Fruit fly (Drosophila melanogaster) whole organism: ENCODE results near the gene fok.

Experiments
- pan ChIP-seq: fragments of >200 bp; optimal IDR thresholded peaks from 2 replicates; lab custom pipeline; 2017
- psq ChIP-seq: fragments of >200 bp; optimal IDR thresholded peaks from 2 replicates; lab custom pipeline; 2017
- usp ChIP-seq: fragments of >200 bp; optimal IDR thresholded peaks from 2 replicates; lab custom pipeline; 2017; ENCODE audit warnings: missing biosample characterization, missing genetic modification characterization, mixed read lengths

DNA sequence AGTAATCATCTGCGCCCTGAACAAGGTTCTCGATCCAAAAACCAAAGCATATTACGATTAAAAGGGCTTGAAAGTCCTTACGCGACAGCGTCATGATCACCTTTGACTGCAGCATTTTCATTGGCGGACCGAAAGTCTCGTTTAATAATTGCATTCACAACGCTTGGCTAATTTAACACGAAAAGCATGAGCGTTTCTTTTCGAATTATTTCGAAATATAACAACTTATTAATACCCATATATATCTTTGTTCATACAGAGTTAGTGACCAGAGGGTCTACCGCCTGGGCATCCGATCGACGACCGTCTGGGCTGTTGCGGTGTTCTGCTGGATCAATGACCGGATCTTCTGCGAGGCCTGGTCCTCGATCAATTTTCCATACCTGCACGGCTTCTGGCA lies 12.8 kb downstream of the fok start, which contains the start of gene CG10730:
- TF ChIP-seq pan (lab: Kevin White, UChicago) = no peak
- TF ChIP-seq psq = no peak
- no peak for TF ChIP-seq usp (GFP tag; lab: Kevin White, UChicago)
